Fruit fly (Drosophila melanogaster) whole organism, embryonic: ENCODE measurements around the gene CG13829.

Experiments
- Antp ChIP-seq: fragments of 200-800 bp; sonication (Bioruptor generic); optimal IDR thresholded peaks from 3 replicates; lab custom pipeline; 2016; ENCODE audit warnings: missing biosample characterization, missing genetic modification characterization
- B-H1 ChIP-seq: fragments of 200-800 bp; sonication (Bioruptor generic); IDR thresholded peaks from 3 replicates; pipeline ENCODE4 v1.3.6; 2022; ENCODE audit warnings: missing biosample characterization, missing genetic modification characterization
- CG10267 ChIP-seq: fragments of 200-800 bp; sonication (Bioruptor generic); optimal IDR thresholded peaks from 2 replicates; lab custom pipeline; 2018; ENCODE audit warnings: missing biosample characterization, mild to moderate bottlenecking, missing genetic modification characterization, moderate library complexity
- CG10543 ChIP-seq: fragments of 200-800 bp; sonication (Bioruptor generic); optimal IDR thresholded peaks from 3 replicates; lab custom pipeline; 2017; ENCODE audit warnings: missing biosample characterization, mild to moderate bottlenecking, missing genetic modification characterization, moderate library complexity
- CG12071 ChIP-seq: fragments of 200-800 bp; sonication (Bioruptor generic); optimal IDR thresholded peaks from 3 replicates; lab custom pipeline; 2018; ENCODE audit warnings: missing biosample characterization, mild to moderate bottlenecking, missing genetic modification characterization
- CG13624 ChIP-seq: fragments of 200-800 bp; sonication (Bioruptor generic); optimal IDR thresholded peaks from 2 replicates; lab custom pipeline; 2016; ENCODE audit warnings: missing biosample characterization, missing genetic modification characterization
- CG15479 ChIP-seq: fragments of 200-800 bp; sonication (Bioruptor generic); optimal IDR thresholded peaks from 3 replicates; lab custom pipeline; 2019; ENCODE audit warnings: missing biosample characterization, mild to moderate bottlenecking, missing genetic modification characterization, moderate library complexity
- CG15696 ChIP-seq: fragments of 200-800 bp; sonication (Bioruptor generic); optimal IDR thresholded peaks from 2 replicates; lab custom pipeline; 2019; ENCODE audit warnings: missing biosample characterization, mild to moderate bottlenecking, missing genetic modification characterization, moderate library complexity
- CG17612 ChIP-seq: fragments of 200-800 bp; sonication (Bioruptor generic); IDR thresholded peaks from 2 replicates; pipeline ENCODE4 v1.3.6; 2022; ENCODE audit warnings: missing biosample characterization, missing genetic modification characterization
- CG2120 ChIP-seq: fragments of 200-800 bp; sonication (Bioruptor generic); optimal IDR thresholded peaks from 3 replicates; lab custom pipeline; 2016; ENCODE audit warnings: missing biosample characterization, missing genetic modification characterization
- CG3065 ChIP-seq: fragments of 200-800 bp; sonication (Bioruptor generic); optimal IDR thresholded peaks from 2 replicates; lab custom pipeline; 2016; ENCODE audit warnings: missing biosample characterization, missing genetic modification characterization
- CG31441 ChIP-seq: fragments of 200-800 bp; sonication (Bioruptor generic); IDR thresholded peaks from 2 replicates; pipeline ENCODE4 v1.3.6; 2022; ENCODE audit warnings: missing biosample characterization, missing genetic modification characterization
- CG32772 ChIP-seq: fragments of 200-800 bp; sonication (Bioruptor generic); IDR thresholded peaks from 2 replicates; pipeline ENCODE4 v1.3.6; 2022; ENCODE audit warnings: missing biosample characterization, missing genetic modification characterization
- CG33213 ChIP-seq: fragments of 200-800 bp; sonication (Bioruptor generic); optimal IDR thresholded peaks from 3 replicates; lab custom pipeline; 2016; ENCODE audit warnings: missing biosample characterization, missing genetic modification characterization
- CG33557 ChIP-seq: fragments of 200-800 bp; sonication (Bioruptor generic); optimal IDR thresholded peaks from 2 replicates; lab custom pipeline; 2019; ENCODE audit warnings: missing biosample characterization, mild to moderate bottlenecking, missing genetic modification characterization, moderate library complexity
- CG34224 ChIP-seq: fragments of 200-800 bp; sonication (Bioruptor generic); IDR thresholded peaks from 3 replicates; pipeline ENCODE4 v1.3.6; 2022; ENCODE audit warnings: missing biosample characterization, missing genetic modification characterization; ENCODE audit not compliant: partially characterized antibody
- CG34376 ChIP-seq: fragments of 200-800 bp; sonication (Bioruptor generic); optimal IDR thresholded peaks from 2 replicates; lab custom pipeline; 2018; ENCODE audit warnings: missing biosample characterization, mild to moderate bottlenecking, missing genetic modification characterization
- CG43689 ChIP-seq: fragments of 200-800 bp; sonication (Bioruptor generic); IDR thresholded peaks from 2 replicates; pipeline ENCODE4 v1.3.6; 2022; ENCODE audit warnings: missing biosample characterization, missing genetic modification characterization
- CG6254 ChIP-seq: fragments of 200-800 bp; sonication (Bioruptor generic); optimal IDR thresholded peaks from 3 replicates; lab custom pipeline; 2017; ENCODE audit warnings: mild to moderate bottlenecking, missing biosample characterization, missing genetic modification reagents, missing genetic modification characterization
- CG8089 ChIP-seq: fragments of 200-800 bp; sonication (Bioruptor generic); optimal IDR thresholded peaks from 3 replicates; lab custom pipeline; 2016; ENCODE audit warnings: missing biosample characterization, missing genetic modification characterization
- CG8765 ChIP-seq: fragments of 200-800 bp; sonication (Bioruptor generic); IDR thresholded peaks from 2 replicates; pipeline ENCODE4 v1.3.6; 2022; ENCODE audit warnings: missing biosample characterization, missing genetic modification characterization
- CG9215 ChIP-seq: fragments of 200-800 bp; sonication (Bioruptor generic); IDR thresholded peaks from 2 replicates; pipeline ENCODE4 v1.3.6; 2022; ENCODE audit warnings: missing biosample characterization, missing genetic modification characterization
- Camta ChIP-seq: fragments of 200-800 bp; sonication (Bioruptor generic); optimal IDR thresholded peaks from 2 replicates; lab custom pipeline; 2016; ENCODE audit warnings: missing biosample characterization, missing genetic modification characterization
- Chrac-16 ChIP-seq: fragments of 200-800 bp; sonication (Bioruptor generic); optimal IDR thresholded peaks from 3 replicates; lab custom pipeline; 2016; ENCODE audit warnings: missing biosample characterization, missing genetic modification characterization
- CoRest ChIP-seq: fragments of 200-800 bp; sonication (Bioruptor generic); optimal IDR thresholded peaks from 3 replicates; lab custom pipeline; 2018; ENCODE audit warnings: missing biosample characterization, mild to moderate bottlenecking, missing genetic modification characterization, moderate library complexity
- Dfd ChIP-seq, 2 experiments: fragments of >200 bp; optimal IDR thresholded peaks; 2 replicates each; lab custom pipeline; 2017; ENCODE audit warnings: missing biosample characterization in 2 of 2, missing genetic modification characterization in 2 of 2
- HLH54F ChIP-seq: fragments of 200-800 bp; sonication (Bioruptor generic); optimal IDR thresholded peaks from 3 replicates; lab custom pipeline; 2016; ENCODE audit warnings: missing biosample characterization, missing genetic modification characterization
- Hey ChIP-seq: fragments of 200-800 bp; sonication (Bioruptor generic); optimal IDR thresholded peaks from 3 replicates; lab custom pipeline; 2018; ENCODE audit warnings: missing biosample characterization, mild to moderate bottlenecking, missing genetic modification characterization
- HmgD ChIP-seq: fragments of 200-800 bp; sonication (Bioruptor generic); optimal IDR thresholded peaks from 3 replicates; lab custom pipeline; 2016; ENCODE audit warnings: missing biosample characterization, missing genetic modification characterization
- Hr51 ChIP-seq, 2 experiments: fragments of 200-800 bp; sonication (Bioruptor generic); optimal IDR thresholded peaks; 2 replicates in 1 of 2; 3 replicates in 1 of 2; lab custom pipeline; 2016 to 2018; ENCODE audit warnings: missing biosample characterization in 2 of 2, missing genetic modification characterization in 2 of 2, mild to moderate bottlenecking in 1 of 2, moderate library complexity in 1 of 2
- Mes4 ChIP-seq: fragments of 200-800 bp; sonication (Bioruptor generic); optimal IDR thresholded peaks from 2 replicates; lab custom pipeline; 2016; ENCODE audit warnings: missing biosample characterization, missing genetic modification characterization
- Ptx1 ChIP-seq: fragments of 200-800 bp; sonication (Bioruptor generic); IDR thresholded peaks from 2 replicates; pipeline ENCODE4 v1.3.6; 2022; ENCODE audit warnings: missing biosample characterization, missing genetic modification characterization
- Side ChIP-seq: fragments of 200-800 bp; sonication (Bioruptor generic); optimal IDR thresholded peaks from 2 replicates; lab custom pipeline; 2016; ENCODE audit warnings: missing biosample characterization, missing genetic modification characterization
- btn ChIP-seq: fragments of 200-800 bp; sonication (Bioruptor generic); optimal IDR thresholded peaks from 2 replicates; lab custom pipeline; 2016; ENCODE audit warnings: missing biosample characterization, missing genetic modification characterization
- dimm ChIP-seq: fragments of 200-800 bp; sonication (Bioruptor generic); IDR thresholded peaks from 2 replicates; pipeline ENCODE4 v1.3.6; 2022; ENCODE audit warnings: missing biosample characterization, missing genetic modification characterization
- disco-r ChIP-seq: fragments of 200-800 bp; sonication (Bioruptor generic); optimal IDR thresholded peaks from 2 replicates; lab custom pipeline; 2016; ENCODE audit warnings: missing biosample characterization, missing genetic modification characterization
- ewg ChIP-seq: fragments of 200-800 bp; sonication (Bioruptor generic); optimal IDR thresholded peaks from 3 replicates; lab custom pipeline; 2017; ENCODE audit warnings: mild to moderate bottlenecking, missing biosample characterization, missing genetic modification reagents, missing genetic modification characterization
- gcm ChIP-seq: fragments of 200-800 bp; sonication (Bioruptor generic); optimal IDR thresholded peaks from 2 replicates; lab custom pipeline; 2019; ENCODE audit warnings: missing biosample characterization, mild to moderate bottlenecking, missing genetic modification characterization, moderate library complexity
- gfzf ChIP-seq: fragments of 200-800 bp; sonication (Bioruptor generic); optimal IDR thresholded peaks from 2 replicates; lab custom pipeline; 2016; ENCODE audit warnings: missing biosample characterization, mild to moderate bottlenecking, missing genetic modification characterization, moderate library complexity
- hbn ChIP-seq: fragments of 200-800 bp; sonication (Bioruptor generic); IDR thresholded peaks from 2 replicates; pipeline ENCODE4 v1.3.6; 2022; ENCODE audit warnings: missing biosample characterization, missing genetic modification characterization; ENCODE audit not compliant: partially characterized antibody
- org-1 ChIP-seq: fragments of 200-800 bp; sonication (Bioruptor generic); optimal IDR thresholded peaks from 2 replicates; lab custom pipeline; 2017; ENCODE audit warnings: missing biosample characterization, missing genetic modification characterization
- peb ChIP-seq: fragments of 200-800 bp; sonication (Bioruptor generic); IDR thresholded peaks from 2 replicates; pipeline ENCODE4 v1.3.6; 2022; ENCODE audit warnings: missing biosample characterization, missing genetic modification characterization
- pfk ChIP-seq: fragments of 200-800 bp; sonication (Bioruptor generic); optimal IDR thresholded peaks from 2 replicates; lab custom pipeline; 2018; ENCODE audit warnings: missing biosample characterization, mild to moderate bottlenecking, missing genetic modification characterization, moderate library complexity
- run ChIP-seq: fragments of 200-800 bp; sonication (Bioruptor generic); optimal IDR thresholded peaks from 3 replicates; lab custom pipeline; 2018; ENCODE audit warnings: missing biosample characterization, mild to moderate bottlenecking, missing genetic modification characterization
- sisA ChIP-seq: fragments of 200-800 bp; sonication (Bioruptor generic); IDR thresholded peaks from 2 replicates; pipeline ENCODE4 v1.3.6; 2022; ENCODE audit warnings: missing biosample characterization, missing genetic modification characterization
- slou ChIP-seq: fragments of 200-800 bp; sonication (Bioruptor generic); optimal IDR thresholded peaks from 3 replicates; lab custom pipeline; 2016; ENCODE audit warnings: missing biosample characterization, missing genetic modification characterization
- tgo ChIP-seq: fragments of 200-800 bp; sonication (Bioruptor generic); IDR thresholded peaks from 3 replicates; pipeline ENCODE4 v1.3.6; 2022; ENCODE audit warnings: missing biosample characterization, missing genetic modification characterization
- tll ChIP-seq, 2 experiments: fragments of 200-800 bp in 1 of 2; fragments of >200 bp in 1 of 2; sonication (Bioruptor generic) in 1 of 2; optimal IDR thresholded peaks; 2 replicates each; lab custom pipeline; 2017 to 2019; ENCODE audit warnings: missing biosample characterization in 2 of 2, missing genetic modification characterization in 2 of 2, mild to moderate bottlenecking in 1 of 2, moderate library complexity in 1 of 2
- twi ChIP-seq: fragments of 200-800 bp; optimal IDR thresholded peaks from 2 replicates; lab custom pipeline; 2019; ENCODE audit warnings: missing biosample characterization, mild to moderate bottlenecking, missing genetic modification characterization, moderate library complexity
- zen2 ChIP-seq: fragments of 200-800 bp; sonication (Bioruptor generic); IDR thresholded peaks from 3 replicates; pipeline ENCODE4 v1.3.6; 2022; ENCODE audit warnings: missing biosample characterization, missing genetic modification characterization; ENCODE audit not compliant: partially characterized antibody
- zfh2 ChIP-seq: fragments of 200-800 bp; sonication (Bioruptor generic); optimal IDR thresholded peaks from 2 replicates; lab custom pipeline; 2016; ENCODE audit warnings: missing biosample characterization, missing genetic modification characterization

CG13829 gene

dm6 chr3R:23157664-23158151 lies 3.4 kb downstream of the CG13829 start, which contains the start of gene unk (continued):
- TF ChIP-seq CG34224 (GFP tag; lab: Robert Waterston, UW) = peak; percentile 98
- no peak for TF ChIP-seq CG34376 (GFP tag; lab: Kevin White, UChicago)
- no peak for TF ChIP-seq CG3065 (GFP tag; lab: Kevin White, UChicago)
- no peak for TF ChIP-seq Mes4 (GFP tag; lab: Kevin White, UChicago)
- no peak for TF ChIP-seq tll (GFP tag; optimal IDR thresholded peaks at IDR 0.05; lab: Kevin White, UChicago)
- TF ChIP-seq Camta (GFP tag; lab: Kevin White, UChicago) = peak; percentile 17
- no peak for TF ChIP-seq CG15696 (tag; lab: Kevin White, UChicago)
- TF ChIP-seq CG10267 = peak; percentile 29
- TF ChIP-seq CG32772 (GFP tag; lab: Robert Waterston, UW) = no peak
- peak; percentile 21 for TF ChIP-seq zfh2 (GFP tag; lab: Kevin White, UChicago)
- peak; percentile 35 for TF ChIP-seq HmgD (GFP tag; lab: Kevin White, UChicago)
- no peak for TF ChIP-seq tgo (GFP tag; lab: Robert Waterston, UW)
- TF ChIP-seq Side (GFP tag; lab: Kevin White, UChicago) = no peak
- TF ChIP-seq HLH54F (GFP tag; lab: Kevin White, UChicago) = no peak
- no peak for TF ChIP-seq dimm (GFP tag; lab: Robert Waterston, UW)
- TF ChIP-seq pfk (GFP tag; lab: Kevin White, UChicago) = no peak
- TF ChIP-seq sisA = no peak
- TF ChIP-seq twi = no peak
- TF ChIP-seq CG6254 = no peak
- TF ChIP-seq CG8765 (GFP tag; lab: Robert Waterston, UW) = no peak
- no peak for TF ChIP-seq Ptx1 (GFP tag; lab: Robert Waterston, UW)
- peak; percentile 96 for TF ChIP-seq hbn (GFP tag; lab: Robert Waterston, UW)
- peak; percentile 2 for TF ChIP-seq ewg (GFP tag; lab: Kevin White, UChicago)
- TF ChIP-seq peb (GFP tag; lab: Robert Waterston, UW) = no peak
- no peak for TF ChIP-seq slou (GFP tag; lab: Kevin White, UChicago)
- no peak for TF ChIP-seq Hey (tag; lab: Kevin White, UChicago)
- no peak for TF ChIP-seq CG13624 (GFP tag; lab: Kevin White, UChicago)
- TF ChIP-seq CG33557 = no peak
- no peak for TF ChIP-seq CG31441 (GFP tag; lab: Robert Waterston, UW)
- no peak for TF ChIP-seq org-1 (GFP tag; lab: Kevin White, UChicago)
- TF ChIP-seq Dfd (GFP tag; optimal IDR thresholded peaks at IDR 0.05; lab: Kevin White, UChicago) = no peak
- TF ChIP-seq Hr51 (GFP tag; optimal IDR thresholded peaks at IDR 0.05; lab: Kevin White, UChicago) = no peak
- peak; percentile 44 for TF ChIP-seq CG33213
- TF ChIP-seq Antp = peak; percentile 43
- TF ChIP-seq CG2120 (GFP tag; lab: Kevin White, UChicago) = peak; percentile 56
- TF ChIP-seq CG17612 (GFP tag; lab: Robert Waterston, UW) = no peak
- peak; percentile 97 for TF ChIP-seq zen2 (GFP tag; lab: Robert Waterston, UW)
- no peak for TF ChIP-seq CG8089 (GFP tag; lab: Kevin White, UChicago)
- no peak for TF ChIP-seq CG15479 (GFP tag; lab: Kevin White, UChicago)
- no peak for TF ChIP-seq run (tag; lab: Kevin White, UChicago)
- no peak for TF ChIP-seq btn (GFP tag; lab: Kevin White, UChicago)
- TF ChIP-seq CG9215 = no peak
- TF ChIP-seq CG12071 (GFP tag; lab: Kevin White, UChicago) = no peak
- no peak for TF ChIP-seq gcm (GFP tag; lab: Kevin White, UChicago)
- TF ChIP-seq disco-r = no peak
- TF ChIP-seq Chrac-16 (GFP tag; lab: Kevin White, UChicago) = no peak
- peak; percentile 51 for TF ChIP-seq CoRest (tag; lab: Kevin White, UChicago)
- no peak for TF ChIP-seq B-H1 (GFP tag; lab: Robert Waterston, UW)
- TF ChIP-seq CG10543 (GFP tag; lab: Kevin White, UChicago) = no peak
- peak; percentile 55 for TF ChIP-seq gfzf (GFP tag; lab: Kevin White, UChicago)
- no peak for TF ChIP-seq CG43689 (GFP tag; lab: Robert Waterston, UW)
